Worm (Caenorhabditis elegans) whole organism, early embryonic: ENCODE data around the gene C29F5.1.
A peak's percentile ranks its signal among the peaks of the same experiment; 100 is the strongest.

Experiments
- B0310.2 ChIP-seq: sonication (generic microtip); optimal IDR thresholded peaks from 2 replicates; lab custom pipeline; 2016; ENCODE audit warnings: mild to moderate bottlenecking, missing genetic modification characterization, missing compliant biosample characterization
- F13C5.2 ChIP-seq: sonication (generic microtip); optimal IDR thresholded peaks from 2 replicates; lab custom pipeline; 2017; ENCODE audit warnings: mild to moderate bottlenecking, missing genetic modification characterization, inconsistent platforms, missing compliant biosample characterization
- aly-1 ChIP-seq: sonication (generic microtip); optimal IDR thresholded peaks from 2 replicates; lab custom pipeline; 2016; ENCODE audit warnings: missing genetic modification characterization, missing compliant biosample characterization
- ama-1 ChIP-seq: fragments of 150-350 bp; optimal IDR thresholded peaks from 2 replicates; lab custom pipeline; 2014
- ceh-13 ChIP-seq: fragments of 200-800 bp; sonication (Bioruptor generic); optimal IDR thresholded peaks from 2 replicates; lab custom pipeline; 2018; ENCODE audit warnings: mild to moderate bottlenecking, missing genetic modification characterization, missing compliant biosample characterization
- ceh-36 ChIP-seq: sonication (generic microtip); optimal IDR thresholded peaks from 2 replicates; lab custom pipeline; 2016; ENCODE audit warnings: missing genetic modification characterization, inconsistent platforms, missing compliant biosample characterization
- ets-7 ChIP-seq: sonication (generic microtip); optimal IDR thresholded peaks from 2 replicates; lab custom pipeline; 2016; ENCODE audit warnings: missing genotype, missing genetic modification characterization, missing compliant biosample characterization
- flt-1 ChIP-seq: fragments of 200-800 bp; sonication (Bioruptor generic); IDR thresholded peaks from 2 replicates; pipeline ENCODE4 v1.3.6; 2022; ENCODE audit warnings: missing genetic modification characterization, missing compliant biosample characterization
- hmbx-1 ChIP-seq: sonication (generic microtip); optimal IDR thresholded peaks from 2 replicates; lab custom pipeline; 2016; ENCODE audit warnings: mild to moderate bottlenecking, missing genetic modification characterization, missing compliant biosample characterization
- hmg-4 ChIP-seq: fragments of 200-800 bp; sonication (Bioruptor generic); optimal IDR thresholded peaks from 2 replicates; lab custom pipeline; 2018; ENCODE audit warnings: mild to moderate bottlenecking, missing genetic modification characterization, missing compliant biosample characterization
- hnd-1 ChIP-seq: sonication (generic microtip); optimal IDR thresholded peaks from 2 replicates; lab custom pipeline; 2016; ENCODE audit warnings: missing genetic modification characterization, missing compliant biosample characterization
- pes-1 ChIP-seq: fragments of 200-800 bp; sonication (Bioruptor generic); IDR thresholded peaks from 2 replicates; pipeline ENCODE4 v1.3.6; 2022; ENCODE audit warnings: missing genetic modification reagents, missing genetic modification characterization, missing compliant biosample characterization
- scrt-1 ChIP-seq: fragments of 200-800 bp; sonication (Bioruptor generic); IDR thresholded peaks from 2 replicates; pipeline ENCODE4 v1.3.6; 2022; ENCODE audit warnings: missing genetic modification characterization, missing compliant biosample characterization
- sea-1 ChIP-seq: fragments of 200-800 bp; sonication (Bioruptor generic); conservative IDR thresholded peaks from 2 replicates; pipeline ENCODE4 v1.3.6; 2022; ENCODE audit warnings: missing genetic modification characterization, missing compliant biosample characterization
- tbx-11 ChIP-seq: fragments of 200-800 bp; sonication (Bioruptor generic); IDR thresholded peaks from 2 replicates; pipeline ENCODE4 v1.3.6; 2022; ENCODE audit warnings: missing genetic modification characterization, missing compliant biosample characterization
- tbx-37 ChIP-seq: fragments of 200-800 bp; sonication (Bioruptor generic); conservative IDR thresholded peaks from 2 replicates; pipeline ENCODE4 v1.3.6; 2022; ENCODE audit warnings: missing genetic modification reagents, missing genetic modification characterization, missing compliant biosample characterization
- tra-4 ChIP-seq: sonication (generic microtip); optimal IDR thresholded peaks from 2 replicates; lab custom pipeline; 2017; ENCODE audit warnings: missing genetic modification characterization, missing compliant biosample characterization

Gene C29F5.1

DNA sequence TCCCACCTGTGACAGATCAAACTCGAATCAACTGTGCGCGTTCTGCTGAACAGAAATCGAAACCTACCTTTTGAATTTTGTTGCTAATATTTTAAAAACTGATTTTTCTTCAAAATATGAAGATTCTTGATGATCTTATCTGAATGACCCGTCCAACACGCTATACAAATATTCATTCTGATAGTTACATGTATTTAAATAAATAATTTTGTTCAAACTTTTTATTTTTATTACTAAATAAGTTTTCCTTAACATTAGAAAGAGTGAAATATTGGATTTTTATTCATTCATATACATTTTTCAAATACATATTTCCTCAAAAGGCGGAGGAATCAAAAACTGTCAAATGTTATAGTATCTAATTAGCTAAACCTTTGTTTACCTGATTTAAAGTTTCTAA is 35.3 kb upstream of the C29F5.1 start, which contains the start of gene F13H8.8:
TSS of gene F13H8.8 (minus strand) at position 101 of the 400 bp plus-strand sequence.
- TF ChIP-seq flt-1 (GFP tag; lab: Robert Waterston, UW): no peak
- TF ChIP-seq tbx-37 (GFP tag; lab: Robert Waterston, UW): no peak
- no peak for TF ChIP-seq hmg-4 (GFP tag; lab: Kevin White, UChicago)
- no peak for TF ChIP-seq aly-1 (tag; lab: Kevin White, UChicago)
- TF ChIP-seq ceh-13 (GFP tag; lab: Kevin White, UChicago): no peak

DNA sequence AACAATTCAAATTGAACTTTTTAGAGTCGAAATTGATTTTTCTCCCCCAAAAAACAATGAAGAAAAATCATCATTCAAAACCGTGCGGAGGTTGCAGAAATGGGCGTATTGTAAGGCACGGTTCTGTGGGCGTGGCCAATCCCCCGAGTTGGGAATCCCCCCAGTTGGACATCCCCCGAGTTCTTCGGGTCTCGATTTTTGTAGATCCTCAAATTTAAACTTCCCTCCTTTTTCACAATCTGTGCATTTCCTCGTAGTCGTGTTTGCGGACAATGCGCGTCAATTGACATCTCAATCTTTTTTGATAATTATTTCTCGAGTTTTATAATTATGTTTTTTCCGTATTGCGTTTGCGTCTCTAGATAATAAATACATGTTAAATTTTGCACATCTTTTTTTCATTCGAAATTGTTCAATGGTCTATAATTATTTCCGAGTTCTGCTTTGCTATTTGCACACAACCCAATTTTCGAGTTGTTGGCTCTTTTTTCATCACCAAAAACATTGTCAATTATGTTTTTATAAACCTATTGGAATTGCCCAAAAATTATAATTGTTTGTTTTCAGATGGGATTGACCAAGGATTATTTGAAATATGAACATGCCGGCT is 33.4 kb upstream of the C29F5.1 start, which contains the start of gene F13H8.2:
TSS of gene F13H8.2 (plus strand) at position 560 of the 610 bp plus-strand sequence.
- peak; percentile 73; the same call in 1 of the 2 replicates for TF ChIP-seq scrt-1
- peak; percentile 51; the same call in 1 of the 2 replicates for TF ChIP-seq tbx-37 (GFP tag; lab: Robert Waterston, UW)
- TF ChIP-seq hmbx-1 (tag; lab: Kevin White, UChicago): no peak
- TF ChIP-seq tbx-11 (GFP tag; lab: Robert Waterston, UW): 0 out of 2 replicates have a peak, but pooled peaks have one; percentile 23
- TF ChIP-seq ceh-36 (tag; lab: Kevin White, UChicago): peak; percentile 47
- TF ChIP-seq F13C5.2 (tag; lab: Kevin White, UChicago): peak; percentile 28
- no peak for TF ChIP-seq hmg-4 (GFP tag; lab: Kevin White, UChicago)
- TF ChIP-seq tra-4 (tag; lab: Kevin White, UChicago): no peak
- TF ChIP-seq flt-1 (GFP tag; lab: Robert Waterston, UW): peak; percentile 23; the same call in 1 of the 2 replicates
- no peak for TF ChIP-seq aly-1 (tag; lab: Kevin White, UChicago)
- TF ChIP-seq sea-1 (GFP tag; lab: Robert Waterston, UW): no peak

DNA sequence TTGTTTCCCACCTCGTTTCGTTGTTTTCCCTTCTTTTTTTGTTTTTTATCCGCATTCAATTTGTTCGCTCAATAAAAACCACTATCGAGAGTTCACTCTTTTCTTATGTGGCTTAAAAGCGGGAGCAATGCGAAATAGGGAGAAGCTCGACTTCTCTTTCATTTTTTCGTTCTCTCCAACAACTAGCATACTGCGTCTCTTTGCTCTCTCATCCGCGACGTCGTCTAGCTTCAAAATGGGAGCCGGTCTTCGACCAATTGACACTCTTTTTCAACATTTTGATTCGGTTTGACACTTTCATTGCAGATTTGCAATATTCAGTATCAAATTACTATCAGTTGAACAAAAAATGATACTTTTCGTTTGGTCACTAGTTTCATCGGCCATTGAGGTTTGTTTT is 29.4 kb upstream of the C29F5.1 start, which contains the start of gene bpl-1:
TSS of gene bpl-1 (plus strand) at position 301 of the 400 bp plus-strand sequence.
- TF ChIP-seq tbx-37 (GFP tag; lab: Robert Waterston, UW) (no peak), B0310.2 (tag; lab: Kevin White, UChicago) (no peak), tbx-11 (GFP tag; lab: Robert Waterston, UW) (no peak), tra-4 (tag; lab: Kevin White, UChicago) (no peak), hmg-4 (GFP tag; lab: Kevin White, UChicago) (no peak)

DNA sequence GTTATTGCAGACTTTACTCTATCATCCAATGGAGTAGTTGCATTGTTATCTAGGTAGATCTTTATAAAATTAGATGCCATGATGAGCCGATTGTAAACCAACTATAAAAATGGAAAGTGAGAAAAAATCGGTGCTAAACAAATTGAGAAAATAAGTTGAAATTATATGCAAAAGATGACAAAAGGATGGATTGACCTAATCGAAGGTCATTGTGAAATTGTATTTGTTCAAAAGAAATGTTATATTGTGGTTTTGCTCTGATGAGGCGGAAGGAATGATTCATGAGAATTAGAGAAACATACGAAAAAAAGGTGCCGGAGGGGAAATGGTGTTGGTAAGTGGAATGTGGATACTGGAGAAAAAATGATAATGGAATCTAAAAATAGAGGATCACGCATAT is 22.3 kb upstream of the C29F5.1 start, which contains the start of gene scly-1:
TSS of gene scly-1 (minus strand) at position 101 of the 400 bp plus-strand sequence.
- TF ChIP-seq tbx-37 (GFP tag; lab: Robert Waterston, UW) (no peak), hmg-4 (GFP tag; lab: Kevin White, UChicago) (no peak), ets-7 (tag; lab: Kevin White, UChicago) (no peak), B0310.2 (tag; lab: Kevin White, UChicago) (no peak), tra-4 (tag; lab: Kevin White, UChicago) (no peak), F13C5.2 (tag; lab: Kevin White, UChicago) (no peak), ceh-13 (GFP tag; lab: Kevin White, UChicago) (no peak), scrt-1 (no peak), ceh-36 (tag; lab: Kevin White, UChicago) (no peak), tbx-11 (GFP tag; lab: Robert Waterston, UW) (no peak), pes-1 (no peak), ama-1 (no peak)

DNA sequence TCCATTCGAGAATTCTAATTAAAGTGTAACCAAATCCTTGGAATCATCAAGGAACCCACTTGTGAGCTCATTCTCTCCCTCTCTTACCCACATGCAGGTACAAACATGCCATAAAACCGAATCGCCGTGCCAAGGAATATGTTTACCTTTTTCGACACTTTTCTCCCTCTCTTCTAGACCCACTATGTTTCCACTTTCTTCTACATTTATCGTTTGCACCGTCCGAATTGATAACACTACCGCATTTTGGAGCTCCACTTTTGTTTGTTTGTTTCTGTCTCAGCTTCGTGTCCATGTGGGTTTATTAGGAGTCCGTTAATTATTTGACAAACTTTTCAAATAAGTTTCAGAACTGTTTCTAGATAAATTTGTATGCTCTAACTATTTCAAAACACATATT is 21.4 kb upstream of the C29F5.1 start:
- TF ChIP-seq ama-1 (no peak), hmg-4 (GFP tag; lab: Kevin White, UChicago) (no peak), aly-1 (tag; lab: Kevin White, UChicago) (no peak), ceh-36 (tag; lab: Kevin White, UChicago) (no peak), B0310.2 (tag; lab: Kevin White, UChicago) (no peak), hnd-1 (tag; lab: Kevin White, UChicago) (no peak), hmbx-1 (tag; lab: Kevin White, UChicago) (no peak), ets-7 (tag; lab: Kevin White, UChicago) (no peak)

DNA sequence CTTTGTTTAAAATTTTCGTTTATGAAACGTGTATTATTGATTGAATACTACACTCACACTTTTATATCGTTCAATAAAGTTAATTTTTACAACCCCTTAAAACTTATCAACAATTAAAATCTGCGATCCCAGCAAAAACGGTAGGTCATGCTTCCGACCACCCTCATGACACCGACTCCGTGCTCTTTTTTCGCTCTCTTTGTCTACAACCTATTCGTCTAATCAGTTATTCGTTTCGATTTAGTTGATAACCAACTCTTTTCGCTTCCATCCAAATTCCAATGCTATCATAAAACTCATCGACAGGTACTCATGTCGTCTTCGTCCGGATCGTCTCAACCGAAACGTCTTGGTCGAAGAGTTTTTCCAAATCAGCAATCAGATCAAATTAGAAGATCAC is 20.3 kb upstream of the C29F5.1 start, which contains the start of gene F13H8.1:
TSS of gene F13H8.1 (plus strand) at position 311 of the 400 bp plus-strand sequence.
- TF ChIP-seq tbx-11 (GFP tag; lab: Robert Waterston, UW) (no peak), hmg-4 (GFP tag; lab: Kevin White, UChicago) (no peak), scrt-1 (no peak), ets-7 (tag; lab: Kevin White, UChicago) (no peak), sea-1 (GFP tag; lab: Robert Waterston, UW) (no peak), B0310.2 (tag; lab: Kevin White, UChicago) (no peak), pes-1 (no peak), tra-4 (tag; lab: Kevin White, UChicago) (no peak)

DNA sequence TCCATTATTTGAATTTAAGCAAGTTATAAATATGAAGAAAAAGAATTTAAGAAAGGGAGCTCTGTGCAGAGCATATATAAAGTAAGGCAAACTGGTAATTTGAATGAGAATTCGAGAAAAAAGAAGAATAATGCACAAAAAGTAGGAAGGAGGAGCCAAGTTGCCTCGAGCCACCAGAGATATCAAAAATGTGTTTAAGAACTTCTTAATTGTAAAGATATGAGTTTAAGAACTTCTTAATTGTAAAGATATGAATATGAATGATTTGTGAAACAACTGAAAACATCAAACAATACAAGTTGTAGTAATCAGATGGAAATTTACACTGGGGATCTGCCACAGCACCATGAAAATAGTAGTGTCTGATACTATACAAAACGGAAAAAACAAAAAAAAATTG is 16.5 kb upstream of the C29F5.1 start, which contains the start of gene F13H8.6:
TSS of gene F13H8.6 (minus strand) at position 101 of the 400 bp plus-strand sequence.
- TF ChIP-seq ceh-36 (tag; lab: Kevin White, UChicago): no peak
- no peak for TF ChIP-seq ama-1
- TF ChIP-seq pes-1: no peak
- TF ChIP-seq F13C5.2 (tag; lab: Kevin White, UChicago): no peak
- no peak for TF ChIP-seq aly-1 (tag; lab: Kevin White, UChicago)
- no peak for TF ChIP-seq tra-4 (tag; lab: Kevin White, UChicago)
- TF ChIP-seq sea-1 (GFP tag; lab: Robert Waterston, UW): no peak
- TF ChIP-seq hnd-1 (tag; lab: Kevin White, UChicago): no peak
- TF ChIP-seq B0310.2 (tag; lab: Kevin White, UChicago): no peak
- no peak for TF ChIP-seq flt-1 (GFP tag; lab: Robert Waterston, UW)
- TF ChIP-seq ets-7 (tag; lab: Kevin White, UChicago): no peak
- TF ChIP-seq scrt-1: no peak
- no peak for TF ChIP-seq hmbx-1 (tag; lab: Kevin White, UChicago)
- no peak for TF ChIP-seq tbx-37 (GFP tag; lab: Robert Waterston, UW)
- TF ChIP-seq hmg-4 (GFP tag; lab: Kevin White, UChicago): no peak
- no peak for TF ChIP-seq tbx-11 (GFP tag; lab: Robert Waterston, UW)
- no peak for TF ChIP-seq ceh-13 (GFP tag; lab: Kevin White, UChicago)
